Fruit fly (Drosophila melanogaster) whole organism, adult: ENCODE data around the gene Nep6.

Experiments
- CG11617 ChIP-seq: fragments of 200-800 bp; sonication (Bioruptor generic); optimal IDR thresholded peaks from 2 replicates; lab custom pipeline; 2017; ENCODE audit warnings: mild to moderate bottlenecking, missing biosample characterization, missing genetic modification reagents, missing genetic modification characterization
- CG14711 ChIP-seq: fragments of 200-800 bp; sonication (Bioruptor generic); optimal IDR thresholded peaks from 2 replicates; lab custom pipeline; 2018; ENCODE audit warnings: missing biosample characterization, mild to moderate bottlenecking, missing genetic modification characterization, moderate library complexity
- CG1620 ChIP-seq: fragments of 200-800 bp; sonication (Bioruptor generic); optimal IDR thresholded peaks from 2 replicates; lab custom pipeline; 2016; ENCODE audit warnings: missing biosample characterization, missing genetic modification characterization
- CG5204 ChIP-seq: fragments of 200-800 bp; sonication (Bioruptor generic); optimal IDR thresholded peaks from 2 replicates; lab custom pipeline; 2016; ENCODE audit warnings: missing biosample characterization, missing genetic modification characterization
- CG7045 ChIP-seq: fragments of 200-800 bp; sonication (Bioruptor generic); optimal IDR thresholded peaks from 2 replicates; lab custom pipeline; 2017; ENCODE audit warnings: missing biosample characterization, mild to moderate bottlenecking, missing genetic modification characterization
- Crg-1 ChIP-seq: fragments of 200-800 bp; sonication (Bioruptor generic); optimal IDR thresholded peaks from 2 replicates; lab custom pipeline; 2016; ENCODE audit warnings: missing biosample characterization, missing genetic modification characterization
- cic ChIP-seq: fragments of 200-800 bp; sonication (Bioruptor generic); optimal IDR thresholded peaks from 2 replicates; lab custom pipeline; 2017; ENCODE audit warnings: missing biosample characterization, mild to moderate bottlenecking, missing genetic modification characterization, moderate library complexity
- cnc ChIP-seq, 2 experiments: fragments of >200 bp; optimal IDR thresholded peaks; 2 replicates each; lab custom pipeline; 2017
- kay ChIP-seq: fragments of 200-800 bp; sonication (Bioruptor generic); peaks from one replicate; lab custom pipeline; 2016; ENCODE audit warnings: missing biosample characterization, missing genetic modification characterization, borderline replicate concordance
- ovo ChIP-seq: fragments of 200-800 bp; sonication (Bioruptor generic); optimal IDR thresholded peaks from 2 replicates; lab custom pipeline; 2016; ENCODE audit warnings: missing biosample characterization, missing genetic modification characterization
- tj ChIP-seq: fragments of 200-800 bp; sonication (Bioruptor generic); optimal IDR thresholded peaks from 3 replicates; lab custom pipeline; 2017; ENCODE audit warnings: missing biosample characterization, mild to moderate bottlenecking, missing genetic modification characterization, moderate library complexity

- TF ChIP-seq CG7045 (GFP tag; lab: Kevin White, UChicago) (no peak), CG11617 (no peak), cic (GFP tag; lab: Kevin White, UChicago) (no peak), cnc (optimal IDR thresholded peaks at IDR 0.05; lab: Kevin White, UChicago) (no peak), Crg-1 (no peak), ovo (GFP tag; lab: Kevin White, UChicago) (peak; percentile 29), tj (GFP tag; lab: Kevin White, UChicago) (no peak), kay (GFP tag; lab: Kevin White, UChicago) (no peak), CG14711 (tag; lab: Kevin White, UChicago) (no peak), CG5204 (GFP tag; lab: Kevin White, UChicago) (no peak), CG1620 (GFP tag; lab: Kevin White, UChicago) (no peak)
Observed at dm6 chrX:12765076-12765475, 36.4 kb upstream of the Nep6 start, which contains the start of gene Agpat1.
